Worm (Caenorhabditis elegans) whole organism, L4 larva: ENCODE results near the gene inpp-1.

Source experiments
- madf-5 ChIP-seq, 2 experiments: fragments of 200-800 bp; sonication (Bioruptor generic); IDR thresholded peaks; 2 replicates each; pipeline ENCODE4 v1.3.6; 2022; ENCODE audit warnings: missing compliant biosample characterization in 2 of 2, missing genetic modification characterization in 2 of 2
- snpc-4 ChIP-seq: fragments of 150-350 bp; optimal IDR thresholded peaks from 2 replicates; lab custom pipeline; 2014; ENCODE audit warnings: missing biosample characterization, missing genetic modification characterization

- TF ChIP-seq snpc-4 (tag; lab: Kevin White, UChicago), result no peak
- TF ChIP-seq madf-5 (GFP tag; IDR thresholded peaks at IDR 0.05; lab: Robert Waterston, UW), result no peak
These were observed 13.0 kb upstream of the inpp-1 start, which contains the start of gene srd-7 for ce11 chrIV:10786731-10787130.
